Worm (Caenorhabditis elegans) whole organism, early embryonic: ENCODE data around the gene R03G5.6.

Experiments used
- ets-7 ChIP-seq: sonication (generic microtip); optimal IDR thresholded peaks from 2 replicates; lab custom pipeline; 2016; ENCODE audit warnings: missing genotype, missing genetic modification characterization, missing compliant biosample characterization
- flt-1 ChIP-seq: fragments of 200-800 bp; sonication (Bioruptor generic); IDR thresholded peaks from 2 replicates; pipeline ENCODE4 v1.3.6; 2022; ENCODE audit warnings: missing genetic modification characterization, missing compliant biosample characterization

ce11 chrX:7834117-7834516 is 17.4 kb upstream of the R03G5.6 start, which contains the start of gene sul-3:
- TF ChIP-seq flt-1 (GFP tag; lab: Robert Waterston, UW): no peak
- TF ChIP-seq ets-7 (tag; lab: Kevin White, UChicago): no peak
